Worm (Caenorhabditis elegans) whole organism, L4 larva: ENCODE measurements around the gene aqp-2.

ENCODE experiments used
- lin-38 ChIP-seq: fragments of 200-800 bp; sonication (Bioruptor generic); IDR thresholded peaks from 2 replicates; pipeline ENCODE4 v1.3.6; 2022; ENCODE audit warnings: missing genetic modification reagents, missing genetic modification characterization, missing compliant biosample characterization
- unc-39 ChIP-seq: sonication (generic microtip); optimal IDR thresholded peaks from 2 replicates; lab custom pipeline; 2017; ENCODE audit warnings: missing biosample characterization, missing genetic modification characterization

ce11 chrII:9261931-9262562 lies at the start of gene aqp-2:
- TF ChIP-seq unc-39 (tag; lab: Kevin White, UChicago) (no peak), lin-38 (GFP tag; lab: Robert Waterston, UW) (no peak)
